Worm (Caenorhabditis elegans): ENCODE results near the gene pccb-1.

The pccb-1 gene

ce11 chrX:3067052-3067451, 22.3 kb upstream of the pccb-1 start:
- TF ChIP-seq W03F9.2 (tag; optimal IDR thresholded peaks at IDR 0.05) (no peak), dao-5 (tag; optimal IDR thresholded peaks at IDR 0.05) (no peak), him-1 (tag; optimal IDR thresholded peaks at IDR 0.05) (no peak)

ce11 chrX:3070322-3070721, 19.0 kb upstream of the pccb-1 start, which contains the start of gene ceh-31:
ceh-31 (minus strand) TSS chrX:3070422.
- TF ChIP-seq him-1 (tag; optimal IDR thresholded peaks at IDR 0.05), result no peak
- no peak for TF ChIP-seq dao-5 (tag; optimal IDR thresholded peaks at IDR 0.05)
- no peak for TF ChIP-seq W03F9.2 (tag; optimal IDR thresholded peaks at IDR 0.05)

ce11 chrX:3080825-3081224, 8.5 kb upstream of the pccb-1 start, which contains the start of gene twk-16:
twk-16 (plus strand) TSS chrX:3081125.
- TF ChIP-seq W03F9.2 (tag; optimal IDR thresholded peaks at IDR 0.05) (no peak), him-1 (tag; optimal IDR thresholded peaks at IDR 0.05) (no peak), dao-5 (tag; optimal IDR thresholded peaks at IDR 0.05) (no peak)

ce11 chrX:3087245-3087644, 2.1 kb upstream of the pccb-1 start, which contains the start of gene F52E4.5:
F52E4.5 (minus strand) TSS chrX:3087345.
- no peak for TF ChIP-seq him-1 (tag; optimal IDR thresholded peaks at IDR 0.05)
- TF ChIP-seq W03F9.2 (tag; optimal IDR thresholded peaks at IDR 0.05), result no peak

- no peak for TF ChIP-seq W03F9.2 (tag; optimal IDR thresholded peaks at IDR 0.05)
- TF ChIP-seq dao-5 (tag; optimal IDR thresholded peaks at IDR 0.05), result no peak
- no peak for TF ChIP-seq him-1 (tag; optimal IDR thresholded peaks at IDR 0.05)
Observed at ce11 chrX:3087647-3088046, 1.7 kb upstream of the pccb-1 start.

ce11 chrX:3089894-3090414, 605 bp downstream of the pccb-1 start:
- TF ChIP-seq W03F9.2 (tag; optimal IDR thresholded peaks at IDR 0.05) (peak; percentile 26), him-1 (tag; optimal IDR thresholded peaks at IDR 0.05) (no peak), dao-5 (tag; optimal IDR thresholded peaks at IDR 0.05) (no peak)

- TF ChIP-seq W03F9.2 (tag; optimal IDR thresholded peaks at IDR 0.05) (no peak), him-1 (tag; optimal IDR thresholded peaks at IDR 0.05) (no peak), dao-5 (tag; optimal IDR thresholded peaks at IDR 0.05) (no peak)
Observed at ce11 chrX:3091119-3091746, 1.9 kb downstream of the pccb-1 start.

- no peak for TF ChIP-seq him-1 (tag; optimal IDR thresholded peaks at IDR 0.05)
- no peak for TF ChIP-seq dao-5 (tag; optimal IDR thresholded peaks at IDR 0.05)
- no peak for TF ChIP-seq W03F9.2 (tag; optimal IDR thresholded peaks at IDR 0.05)
Observed at ce11 chrX:3092460-3092859, 3.1 kb downstream of the pccb-1 start.

ce11 chrX:3094304-3094703, 5.0 kb downstream of the pccb-1 start, which contains the start of gene wrt-2:
wrt-2 (minus strand) TSS chrX:3094349.
- TF ChIP-seq dao-5 (tag; optimal IDR thresholded peaks at IDR 0.05) (no peak), W03F9.2 (tag; optimal IDR thresholded peaks at IDR 0.05) (no peak)

- TF ChIP-seq dao-5 (tag; optimal IDR thresholded peaks at IDR 0.05) (no peak), him-1 (tag; optimal IDR thresholded peaks at IDR 0.05) (peak; percentile 80), W03F9.2 (tag; optimal IDR thresholded peaks at IDR 0.05) (peak; percentile 93)
Observed at ce11 chrX:3099832-3100231, 10.5 kb downstream of the pccb-1 start, which contains the start of gene sec-3. sec-3 (minus strand) TSS chrX:3099852.

- TF ChIP-seq him-1 (tag; optimal IDR thresholded peaks at IDR 0.05) (no peak), dao-5 (tag; optimal IDR thresholded peaks at IDR 0.05) (no peak), W03F9.2 (tag; optimal IDR thresholded peaks at IDR 0.05) (no peak)
Observed at ce11 chrX:3101562-3101961, 12.2 kb downstream of the pccb-1 start.

ce11 chrX:3102165-3102564, 12.8 kb downstream of the pccb-1 start, which contains the start of gene ztf-13:
ztf-13 (minus strand) TSS chrX:3102175.
- TF ChIP-seq him-1 (tag; optimal IDR thresholded peaks at IDR 0.05) (no peak), dao-5 (tag; optimal IDR thresholded peaks at IDR 0.05) (no peak), W03F9.2 (tag; optimal IDR thresholded peaks at IDR 0.05) (no peak)

ce11 chrX:3102817-3103216, 13.5 kb downstream of the pccb-1 start:
- no peak for TF ChIP-seq W03F9.2 (tag; optimal IDR thresholded peaks at IDR 0.05)
- no peak for TF ChIP-seq dao-5 (tag; optimal IDR thresholded peaks at IDR 0.05)
- TF ChIP-seq him-1 (tag; optimal IDR thresholded peaks at IDR 0.05), result no peak

- TF ChIP-seq dao-5 (tag; optimal IDR thresholded peaks at IDR 0.05) (no peak), W03F9.2 (tag; optimal IDR thresholded peaks at IDR 0.05) (peak; percentile 56), him-1 (tag; optimal IDR thresholded peaks at IDR 0.05) (peak; percentile 41)
Observed at ce11 chrX:3106137-3106536, 16.8 kb downstream of the pccb-1 start, which contains the start of gene K10B3.5. K10B3.5 (minus strand) TSS chrX:3106479.

- no peak for TF ChIP-seq him-1 (tag; optimal IDR thresholded peaks at IDR 0.05)
- no peak for TF ChIP-seq W03F9.2 (tag; optimal IDR thresholded peaks at IDR 0.05)
- no peak for TF ChIP-seq dao-5 (tag; optimal IDR thresholded peaks at IDR 0.05)
Observed at ce11 chrX:3108603-3109002, 19.3 kb downstream of the pccb-1 start.
